Fruit fly (Drosophila melanogaster) whole organism, embryonic: ENCODE results near the gene tau.

Source experiments
- Antp ChIP-seq: fragments of 200-800 bp; sonication (Bioruptor generic); optimal IDR thresholded peaks from 3 replicates; lab custom pipeline; 2016; ENCODE audit warnings: missing biosample characterization, missing genetic modification characterization
- Atf3 ChIP-seq: fragments of 200-800 bp; sonication (Bioruptor generic); optimal IDR thresholded peaks from 3 replicates; lab custom pipeline; 2016; ENCODE audit warnings: missing biosample characterization, missing genetic modification characterization
- Bgb ChIP-seq: fragments of 200-800 bp; sonication (Bioruptor generic); IDR thresholded peaks from 2 replicates; pipeline ENCODE4 v1.3.6; 2022; ENCODE audit warnings: missing biosample characterization, missing genetic modification characterization; ENCODE audit not compliant: partially characterized antibody
- CG10654 ChIP-seq: fragments of 200-800 bp; sonication (Bioruptor generic); optimal IDR thresholded peaks from 2 replicates; lab custom pipeline; 2016; ENCODE audit warnings: missing biosample characterization, missing genetic modification characterization
- CG11504 ChIP-seq: fragments of 200-800 bp; sonication (Bioruptor generic); optimal IDR thresholded peaks from 3 replicates; lab custom pipeline; 2019; ENCODE audit warnings: missing biosample characterization, mild to moderate bottlenecking, missing genetic modification characterization, moderate library complexity
- CG11560 ChIP-seq: fragments of 200-800 bp; sonication (Bioruptor generic); IDR thresholded peaks from 3 replicates; pipeline ENCODE4 v1.3.6; 2022; ENCODE audit warnings: missing biosample characterization, missing genetic modification characterization
- CG12071 ChIP-seq: fragments of 200-800 bp; sonication (Bioruptor generic); optimal IDR thresholded peaks from 3 replicates; lab custom pipeline; 2018; ENCODE audit warnings: missing biosample characterization, mild to moderate bottlenecking, missing genetic modification characterization
- CG13287 ChIP-seq: fragments of 200-800 bp; sonication (Bioruptor generic); IDR thresholded peaks from 2 replicates; pipeline ENCODE4 v1.3.6; 2022; ENCODE audit warnings: missing biosample characterization, missing genetic modification characterization; ENCODE audit not compliant: partially characterized antibody
- CG13296 ChIP-seq: fragments of 200-800 bp; sonication (Bioruptor generic); optimal IDR thresholded peaks from 3 replicates; lab custom pipeline; 2018; ENCODE audit warnings: missing biosample characterization, mild to moderate bottlenecking, missing genetic modification characterization
- CG13894 ChIP-seq: fragments of 200-800 bp; sonication (Bioruptor generic); optimal IDR thresholded peaks from 3 replicates; lab custom pipeline; 2018; ENCODE audit warnings: missing biosample characterization, mild to moderate bottlenecking, missing genetic modification characterization, moderate library complexity
- CG14710 ChIP-seq: fragments of 200-800 bp; sonication (Bioruptor generic); optimal IDR thresholded peaks from 3 replicates; lab custom pipeline; 2019; ENCODE audit warnings: missing biosample characterization, mild to moderate bottlenecking, missing genetic modification characterization, moderate library complexity
- CG15514 ChIP-seq: fragments of 200-800 bp; sonication (Bioruptor generic); optimal IDR thresholded peaks from 3 replicates; lab custom pipeline; 2017; ENCODE audit warnings: missing biosample characterization, missing genetic modification characterization, mild to moderate bottlenecking, moderate library complexity, missing genetic modification reagents
- CG16779 ChIP-seq: fragments of 200-800 bp; sonication (Bioruptor generic); IDR thresholded peaks from 2 replicates; pipeline ENCODE4 v1.3.6; 2022; ENCODE audit warnings: missing biosample characterization, missing genetic modification characterization
- CG2116 ChIP-seq: fragments of 200-800 bp; sonication (Bioruptor generic); optimal IDR thresholded peaks from 3 replicates; lab custom pipeline; 2018; ENCODE audit warnings: missing biosample characterization, mild to moderate bottlenecking, missing genetic modification characterization
- CG2199 ChIP-seq: fragments of 200-800 bp; sonication (Bioruptor generic); IDR thresholded peaks from 3 replicates; pipeline ENCODE4 v1.3.6; 2022; ENCODE audit warnings: missing biosample characterization, missing genetic modification characterization
- CG2202 ChIP-seq: fragments of 200-800 bp; sonication (Bioruptor generic); optimal IDR thresholded peaks from 2 replicates; lab custom pipeline; 2018; ENCODE audit warnings: missing biosample characterization, mild to moderate bottlenecking, missing genetic modification characterization
- CG3163 ChIP-seq: fragments of 200-800 bp; sonication (Bioruptor generic); optimal IDR thresholded peaks from 3 replicates; lab custom pipeline; 2016; ENCODE audit warnings: missing biosample characterization, missing genetic modification characterization
- CG3847 ChIP-seq: fragments of 200-800 bp; sonication (Bioruptor generic); IDR thresholded peaks from 2 replicates; pipeline ENCODE4 v1.3.6; 2022; ENCODE audit warnings: missing biosample characterization, missing genetic modification characterization
- CG6272 ChIP-seq: fragments of 200-800 bp; sonication (Bioruptor generic); IDR thresholded peaks from 2 replicates; pipeline ENCODE4 v1.3.6; 2022; ENCODE audit warnings: missing biosample characterization, missing genetic modification characterization
- CG6813 ChIP-seq: fragments of 200-800 bp; sonication (Bioruptor generic); optimal IDR thresholded peaks from 2 replicates; lab custom pipeline; 2017; ENCODE audit warnings: missing biosample characterization, missing genetic modification characterization, mild to moderate bottlenecking, moderate library complexity, missing genetic modification reagents
- CG8765 ChIP-seq: fragments of 200-800 bp; sonication (Bioruptor generic); IDR thresholded peaks from 2 replicates; pipeline ENCODE4 v1.3.6; 2022; ENCODE audit warnings: missing biosample characterization, missing genetic modification characterization
- Deaf1 ChIP-seq: fragments of 200-800 bp; optimal IDR thresholded peaks from 3 replicates; lab custom pipeline; 2019; ENCODE audit warnings: missing biosample characterization, mild to moderate bottlenecking, missing genetic modification characterization, moderate library complexity
- Dip2 ChIP-seq: fragments of 200-800 bp; sonication (Bioruptor generic); IDR thresholded peaks from 2 replicates; pipeline ENCODE4 v1.3.6; 2022; ENCODE audit warnings: missing biosample characterization, missing genetic modification characterization
- Dref ChIP-seq: fragments of 200-800 bp; sonication (Bioruptor generic); IDR thresholded peaks from 2 replicates; pipeline ENCODE4 v1.3.6; 2022; ENCODE audit warnings: missing biosample characterization, missing genetic modification characterization
- Drgx ChIP-seq: fragments of 200-800 bp; sonication (Bioruptor generic); IDR thresholded peaks from 2 replicates; pipeline ENCODE4 v1.3.6; 2022; ENCODE audit warnings: missing biosample characterization, missing genetic modification characterization
- HHEX ChIP-seq: fragments of 200-800 bp; sonication (Bioruptor generic); optimal IDR thresholded peaks from 3 replicates; lab custom pipeline; 2017; ENCODE audit warnings: missing biosample characterization, mild to moderate bottlenecking, missing genetic modification characterization, missing genetic modification reagents
- Hsf ChIP-seq: fragments of 200-800 bp; sonication (Bioruptor generic); optimal IDR thresholded peaks from 3 replicates; lab custom pipeline; 2016; ENCODE audit warnings: missing biosample characterization, missing genetic modification characterization
- MTF-1 ChIP-seq: fragments of 200-800 bp; sonication (Bioruptor generic); optimal IDR thresholded peaks from 2 replicates; lab custom pipeline; 2018; ENCODE audit warnings: missing biosample characterization, mild to moderate bottlenecking, missing genetic modification characterization, borderline replicate concordance
- NC2β ChIP-seq: fragments of 200-800 bp; sonication (Bioruptor generic); optimal IDR thresholded peaks from 2 replicates; lab custom pipeline; 2016; ENCODE audit warnings: missing biosample characterization, missing genetic modification characterization
- Neu2 ChIP-seq: fragments of 200-800 bp; sonication (Bioruptor generic); optimal IDR thresholded peaks from 3 replicates; lab custom pipeline; 2016; ENCODE audit warnings: missing biosample characterization, missing genetic modification characterization, borderline replicate concordance
- Rfx ChIP-seq: fragments of 200-800 bp; sonication (Bioruptor generic); IDR thresholded peaks from 2 replicates; pipeline ENCODE4 v1.3.6; 2022; ENCODE audit warnings: missing biosample characterization, missing genetic modification characterization
- Scr ChIP-seq: fragments of 200-800 bp; sonication (Bioruptor generic); IDR thresholded peaks from 2 replicates; pipeline ENCODE4 v1.3.6; 2022; ENCODE audit warnings: missing biosample characterization, missing genetic modification characterization; ENCODE audit not compliant: partially characterized antibody
- Sin3A ChIP-seq: fragments of >200 bp; optimal IDR thresholded peaks from 2 replicates; lab custom pipeline; 2018
- Sry-β ChIP-seq: fragments of 200-800 bp; sonication (Bioruptor generic); optimal IDR thresholded peaks from 2 replicates; lab custom pipeline; 2018; ENCODE audit warnings: missing biosample characterization, mild to moderate bottlenecking, missing genetic modification characterization, moderate library complexity
- Taf1 ChIP-seq: fragments of 200-800 bp; sonication (Bioruptor generic); IDR thresholded peaks from 2 replicates; pipeline ENCODE4 v1.3.6; 2022; ENCODE audit warnings: missing biosample characterization, missing genetic modification characterization
- danr ChIP-seq: fragments of 200-800 bp; sonication (Bioruptor generic); IDR thresholded peaks from 2 replicates; pipeline ENCODE4 v1.3.6; 2022; ENCODE audit warnings: missing biosample characterization, missing genetic modification characterization
- dimm ChIP-seq: fragments of 200-800 bp; sonication (Bioruptor generic); IDR thresholded peaks from 2 replicates; pipeline ENCODE4 v1.3.6; 2022; ENCODE audit warnings: missing biosample characterization, missing genetic modification characterization
- dysf ChIP-seq: fragments of 200-800 bp; sonication (Bioruptor generic); IDR thresholded peaks from 3 replicates; pipeline ENCODE4 v1.3.6; 2022; ENCODE audit warnings: missing biosample characterization, missing genetic modification characterization
- fu2 ChIP-seq: fragments of 200-800 bp; sonication (Bioruptor generic); optimal IDR thresholded peaks from 2 replicates; lab custom pipeline; 2016; ENCODE audit warnings: missing biosample characterization, missing genetic modification characterization
- hb ChIP-seq: fragments of 200-800 bp; sonication (Bioruptor generic); IDR thresholded peaks from 3 replicates; pipeline ENCODE4 v1.3.6; 2022; ENCODE audit warnings: missing biosample characterization, missing genetic modification characterization; ENCODE audit not compliant: partially characterized antibody
- insv ChIP-seq, 2 experiments: fragments of 200-800 bp; sonication (Bioruptor generic); optimal IDR thresholded peaks; 3 replicates each; lab custom pipeline; 2016 to 2018; ENCODE audit warnings: missing biosample characterization in 2 of 2, missing genetic modification characterization in 2 of 2
- jumu ChIP-seq: fragments of 200-800 bp; sonication (Bioruptor generic); optimal IDR thresholded peaks from 3 replicates; lab custom pipeline; 2016; ENCODE audit warnings: missing biosample characterization, missing genetic modification characterization
- knrl ChIP-seq: fragments of 200-800 bp; sonication (Bioruptor generic); IDR thresholded peaks from 3 replicates; pipeline ENCODE4 v1.3.6; 2022; ENCODE audit warnings: missing biosample characterization, missing genetic modification characterization; ENCODE audit not compliant: partially characterized antibody
- oc ChIP-seq: fragments of 200-800 bp; sonication (Bioruptor generic); optimal IDR thresholded peaks from 2 replicates; lab custom pipeline; 2018; ENCODE audit warnings: missing biosample characterization, mild to moderate bottlenecking, missing genetic modification characterization, moderate library complexity
- prd ChIP-seq, 3 experiments: fragments of >200 bp in 2 of 3; fragments of 200-800 bp in 1 of 3; sonication (Bioruptor generic) in 1 of 3; optimal IDR thresholded peaks in 2 of 3; IDR thresholded peaks in 1 of 3; 2 replicates in 2 of 3; 3 replicates in 1 of 3; pipeline versions ENCODE4 v1.3.6 to Lab custom; 2017 to 2022; ENCODE audit warnings: missing biosample characterization in 1 of 3, missing genetic modification characterization in 1 of 3
- sima ChIP-seq: fragments of 200-800 bp; sonication (Bioruptor generic); optimal IDR thresholded peaks from 2 replicates; lab custom pipeline; 2016; ENCODE audit warnings: missing biosample characterization, missing genetic modification characterization
- stc ChIP-seq: fragments of 200-800 bp; sonication (Bioruptor generic); IDR thresholded peaks from 2 replicates; pipeline ENCODE4 v1.3.6; 2022; ENCODE audit warnings: missing biosample characterization, missing genetic modification characterization
- toy ChIP-seq: fragments of 200-800 bp; sonication (Bioruptor generic); IDR thresholded peaks from 2 replicates; pipeline ENCODE4 v1.3.6; 2022; ENCODE audit warnings: missing biosample characterization, missing genetic modification characterization
- unpg ChIP-seq: fragments of 200-800 bp; sonication (Bioruptor generic); optimal IDR thresholded peaks from 3 replicates; lab custom pipeline; 2018; ENCODE audit warnings: missing biosample characterization, mild to moderate bottlenecking, missing genetic modification characterization, moderate library complexity

tau gene

DNA sequence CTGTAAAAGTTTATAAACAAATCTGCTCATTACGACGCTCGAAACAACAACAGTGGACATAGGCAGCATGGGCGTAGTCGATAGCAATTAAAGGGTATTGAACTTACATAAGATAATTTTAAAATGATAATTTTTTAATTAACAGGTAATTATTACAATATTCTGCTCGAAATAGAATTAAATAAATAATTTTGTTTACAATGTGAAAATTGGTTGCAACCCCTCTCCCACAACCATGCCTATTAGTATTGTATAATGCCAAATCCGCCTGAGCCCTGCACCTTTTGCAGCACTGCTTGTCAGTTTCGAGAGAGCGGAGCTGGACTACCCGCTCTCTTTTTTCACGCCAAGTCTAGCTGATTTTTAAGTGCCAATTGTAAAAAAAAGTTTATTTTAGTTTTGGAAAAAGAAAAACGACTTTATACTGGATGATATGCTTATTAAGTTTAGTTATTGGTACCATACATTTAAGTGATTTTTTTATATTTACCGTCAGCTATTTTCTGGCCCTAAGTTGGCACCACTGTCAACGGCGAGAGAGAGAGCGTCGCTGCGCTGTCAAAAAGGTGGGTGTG is 20.7 kb downstream of the tau start, which contains the start of the genes CG5611 and Mtl (continued):
- peak; percentile 99 for TF ChIP-seq CG13894 (tag; lab: Kevin White, UChicago)
- peak; percentile 99 for TF ChIP-seq CG12071 (GFP tag; lab: Kevin White, UChicago)
- TF ChIP-seq CG3163 (GFP tag; lab: Kevin White, UChicago): peak; percentile 81
- TF ChIP-seq fu2 (GFP tag; lab: Kevin White, UChicago): peak; percentile 97
- TF ChIP-seq Atf3 (GFP tag; lab: Kevin White, UChicago): peak; percentile 92
- TF ChIP-seq hb (GFP tag; lab: Robert Waterston, UW): no peak
- peak; percentile 73 for TF ChIP-seq Sin3A
- TF ChIP-seq CG6272 (GFP tag; lab: Robert Waterston, UW): peak; percentile 100
- TF ChIP-seq Bgb (GFP tag; lab: Robert Waterston, UW): peak; percentile 40; the same call in 1 of the 2 replicates
- TF ChIP-seq Scr (GFP tag; lab: Robert Waterston, UW): peak; percentile 36; the same call in 1 of the 2 replicates
- peak; percentile 98 for TF ChIP-seq Sry-β (GFP tag; lab: Kevin White, UChicago)
- TF ChIP-seq Drgx (GFP tag; lab: Robert Waterston, UW): peak; percentile 100
- peak; percentile 91 for TF ChIP-seq sima (GFP tag; lab: Kevin White, UChicago)
- TF ChIP-seq Rfx (GFP tag; lab: Robert Waterston, UW): peak; percentile 100
- peak; percentile 100 for TF ChIP-seq HHEX (GFP tag; lab: Kevin White, UChicago)
- TF ChIP-seq Neu2 (GFP tag; lab: Kevin White, UChicago): peak; percentile 71
- peak; percentile 99 for TF ChIP-seq Hsf (GFP tag; lab: Kevin White, UChicago)
- peak; percentile 99 for TF ChIP-seq CG11504
- TF ChIP-seq CG3847 (GFP tag; lab: Robert Waterston, UW): peak; percentile 100
- peak; percentile 44; the same call in 1 of the 3 replicates for TF ChIP-seq knrl (GFP tag; lab: Robert Waterston, UW)
- peak; percentile 100 for TF ChIP-seq CG2199 (GFP tag; lab: Robert Waterston, UW)
- peak; percentile 91 for TF ChIP-seq Deaf1
- peak; percentile 97 for TF ChIP-seq jumu (GFP tag; lab: Kevin White, UChicago)
- TF ChIP-seq danr (GFP tag; lab: Robert Waterston, UW): peak; percentile 100
- TF ChIP-seq NC2β (GFP tag; lab: Kevin White, UChicago): peak; percentile 96
- TF ChIP-seq CG15514 (GFP tag; lab: Kevin White, UChicago): peak; percentile 95
- peak; percentile 100 for TF ChIP-seq stc (GFP tag; lab: Robert Waterston, UW)
- TF ChIP-seq CG14710 (tag; lab: Kevin White, UChicago): peak; percentile 99
- TF ChIP-seq CG10654 (GFP tag; lab: Kevin White, UChicago): peak; percentile 100
- peak; percentile 99 for TF ChIP-seq MTF-1 (GFP tag; lab: Kevin White, UChicago)
- TF ChIP-seq Taf1 (GFP tag; lab: Robert Waterston, UW): peak; percentile 100
- TF ChIP-seq dimm (GFP tag; lab: Robert Waterston, UW): peak; percentile 99
- TF ChIP-seq Dip2 (GFP tag; lab: Robert Waterston, UW): peak; percentile 83
- peak; percentile 100 for TF ChIP-seq toy (GFP tag; lab: Robert Waterston, UW)
- TF ChIP-seq dysf (GFP tag; lab: Robert Waterston, UW): peak; percentile 100
- no peak for TF ChIP-seq prd (optimal IDR thresholded peaks at IDR 0.05; lab: Kevin White, UChicago)
- peak; percentile 100 for TF ChIP-seq prd (GFP tag; IDR thresholded peaks at IDR 0.05; lab: Robert Waterston, UW)
- peak; percentile 100 for TF ChIP-seq CG2202
- TF ChIP-seq CG16779 (GFP tag; lab: Robert Waterston, UW): peak; percentile 100
- peak; percentile 100 for TF ChIP-seq oc
- peak; percentile 96 for TF ChIP-seq CG11560 (tag; lab: Robert Waterston, UW)
- peak; percentile 93 for TF ChIP-seq CG2116
- peak; percentile 99 for TF ChIP-seq CG6813
- peak in 1 of 2 experiments; percentile 85 for TF ChIP-seq insv (GFP tag; optimal IDR thresholded peaks at IDR 0.05; lab: Kevin White, UChicago)
- peak; percentile 99 for TF ChIP-seq CG13296 (GFP tag; lab: Kevin White, UChicago)
- TF ChIP-seq Antp: peak; percentile 94
- peak; percentile 59 for TF ChIP-seq Dref (GFP tag; lab: Robert Waterston, UW)
- TF ChIP-seq CG13287 (GFP tag; lab: Robert Waterston, UW): peak; percentile 28; the same call in 1 of the 2 replicates
- peak; percentile 100 for TF ChIP-seq CG8765 (GFP tag; lab: Robert Waterston, UW)
- peak; percentile 100 for TF ChIP-seq unpg
